Fruit fly (Drosophila melanogaster) whole organism, embryonic: ENCODE measurements around the gene Sse.

Experiments used
- CG10543 ChIP-seq: fragments of 200-800 bp; sonication (Bioruptor generic); optimal IDR thresholded peaks from 3 replicates; lab custom pipeline; 2017; ENCODE audit warnings: missing biosample characterization, mild to moderate bottlenecking, missing genetic modification characterization, moderate library complexity
- CG10565 ChIP-seq: fragments of 200-800 bp; sonication (Bioruptor generic); optimal IDR thresholded peaks from 3 replicates; lab custom pipeline; 2016; ENCODE audit warnings: missing biosample characterization, mild to moderate bottlenecking, missing genetic modification characterization
- CG11723 ChIP-seq: fragments of 200-800 bp; sonication (Bioruptor generic); optimal IDR thresholded peaks from 2 replicates; lab custom pipeline; 2017; ENCODE audit warnings: missing biosample characterization, mild to moderate bottlenecking, missing genetic modification characterization
- CG14710 ChIP-seq: fragments of 200-800 bp; sonication (Bioruptor generic); optimal IDR thresholded peaks from 3 replicates; lab custom pipeline; 2019; ENCODE audit warnings: missing biosample characterization, mild to moderate bottlenecking, missing genetic modification characterization, moderate library complexity
- CG14860 ChIP-seq: fragments of 200-800 bp; sonication (Bioruptor generic); IDR thresholded peaks from 3 replicates; pipeline ENCODE4 v1.3.6; 2022; ENCODE audit warnings: missing biosample characterization, missing genetic modification characterization; ENCODE audit not compliant: partially characterized antibody
- CG17186 ChIP-seq: fragments of 200-800 bp; sonication (Bioruptor generic); optimal IDR thresholded peaks from 3 replicates; lab custom pipeline; 2017; ENCODE audit warnings: missing biosample characterization, missing genetic modification reagents, missing genetic modification characterization
- CG18599 ChIP-seq: fragments of 200-800 bp; sonication (Bioruptor generic); optimal IDR thresholded peaks from 3 replicates; lab custom pipeline; 2017; ENCODE audit warnings: missing biosample characterization, missing genetic modification characterization, mild to moderate bottlenecking, moderate library complexity, missing genetic modification reagents
- CG2678 ChIP-seq: fragments of 200-800 bp; sonication (Bioruptor generic); optimal IDR thresholded peaks from 3 replicates; lab custom pipeline; 2019; ENCODE audit warnings: missing biosample characterization, mild to moderate bottlenecking, missing genetic modification characterization, moderate library complexity
- CG2712 ChIP-seq: fragments of 200-800 bp; optimal IDR thresholded peaks from 3 replicates; lab custom pipeline; 2019; ENCODE audit warnings: missing biosample characterization, mild to moderate bottlenecking, missing genetic modification characterization, moderate library complexity
- CG31365 ChIP-seq: fragments of 200-800 bp; sonication (Bioruptor generic); optimal IDR thresholded peaks from 2 replicates; lab custom pipeline; 2018; ENCODE audit warnings: missing biosample characterization, mild to moderate bottlenecking, missing genetic modification characterization
- CG31441 ChIP-seq: fragments of 200-800 bp; sonication (Bioruptor generic); IDR thresholded peaks from 2 replicates; pipeline ENCODE4 v1.3.6; 2022; ENCODE audit warnings: missing biosample characterization, missing genetic modification characterization
- CG3838 ChIP-seq: fragments of 200-800 bp; sonication (Bioruptor generic); optimal IDR thresholded peaks from 3 replicates; lab custom pipeline; 2016; ENCODE audit warnings: missing biosample characterization, missing genetic modification characterization
- CG7372 ChIP-seq: fragments of 200-800 bp; sonication (Bioruptor generic); IDR thresholded peaks from 2 replicates; pipeline ENCODE4 v1.3.6; 2022; ENCODE audit warnings: missing biosample characterization, missing genetic modification characterization
- Camta ChIP-seq: fragments of 200-800 bp; sonication (Bioruptor generic); optimal IDR thresholded peaks from 2 replicates; lab custom pipeline; 2016; ENCODE audit warnings: missing biosample characterization, missing genetic modification characterization
- Drgx ChIP-seq: fragments of 200-800 bp; sonication (Bioruptor generic); IDR thresholded peaks from 2 replicates; pipeline ENCODE4 v1.3.6; 2022; ENCODE audit warnings: missing biosample characterization, missing genetic modification characterization
- ERR ChIP-seq: fragments of 200-800 bp; sonication (Bioruptor generic); optimal IDR thresholded peaks from 2 replicates; lab custom pipeline; 2016; ENCODE audit warnings: missing biosample characterization, missing genetic modification characterization
- Ets65A ChIP-seq: fragments of 200-800 bp; sonication (Bioruptor generic); peaks from one replicate; lab custom pipeline; 2016; ENCODE audit warnings: missing biosample characterization, missing genetic modification characterization
- H15 ChIP-seq: fragments of 200-800 bp; sonication (Bioruptor generic); IDR thresholded peaks from 3 replicates; pipeline ENCODE4 v1.3.6; 2022; ENCODE audit warnings: missing biosample characterization, missing genetic modification characterization
- Taf1 ChIP-seq: fragments of 200-800 bp; sonication (Bioruptor generic); IDR thresholded peaks from 2 replicates; pipeline ENCODE4 v1.3.6; 2022; ENCODE audit warnings: missing biosample characterization, missing genetic modification characterization
- crol ChIP-seq: fragments of 200-800 bp; sonication (Bioruptor generic); IDR thresholded peaks from 2 replicates; pipeline ENCODE4 v1.3.6; 2022; ENCODE audit warnings: missing biosample characterization, missing genetic modification characterization
- dati ChIP-seq: fragments of 200-800 bp; sonication (Bioruptor generic); IDR thresholded peaks from 2 replicates; pipeline ENCODE4 v1.3.6; 2022; ENCODE audit warnings: missing biosample characterization, missing genetic modification characterization
- dpn ChIP-seq, 2 experiments: fragments of 200-800 bp; sonication (Bioruptor generic); optimal IDR thresholded peaks; 3 replicates each; lab custom pipeline; 2016; ENCODE audit warnings: missing biosample characterization in 2 of 2, missing genetic modification characterization in 2 of 2
- esg ChIP-seq: fragments of 200-800 bp; sonication (Bioruptor generic); conservative IDR thresholded peaks from 2 replicates; pipeline ENCODE4 v1.3.6; 2022; ENCODE audit warnings: missing biosample characterization, missing genetic modification characterization
- eyg ChIP-seq: fragments of 200-800 bp; sonication (Bioruptor generic); optimal IDR thresholded peaks from 3 replicates; lab custom pipeline; 2016; ENCODE audit warnings: missing biosample characterization, missing genetic modification characterization
- h ChIP-seq: fragments of >200 bp; optimal IDR thresholded peaks from 2 replicates; lab custom pipeline; 2017
- ind ChIP-seq: fragments of 200-800 bp; sonication (Bioruptor generic); optimal IDR thresholded peaks from 3 replicates; lab custom pipeline; 2016; ENCODE audit warnings: missing biosample characterization, missing genetic modification characterization
- inv ChIP-seq: fragments of 200-800 bp; sonication (Bioruptor generic); IDR thresholded peaks from 2 replicates; pipeline ENCODE4 v1.3.6; 2022; ENCODE audit warnings: missing biosample characterization, missing genetic modification characterization; ENCODE audit not compliant: partially characterized antibody
- klu ChIP-seq: fragments of 200-800 bp; sonication (Bioruptor generic); IDR thresholded peaks from 2 replicates; pipeline ENCODE4 v1.3.6; 2022; ENCODE audit warnings: missing biosample characterization, missing genetic modification characterization
- lab ChIP-seq: fragments of 200-800 bp; sonication (Bioruptor generic); optimal IDR thresholded peaks from 3 replicates; lab custom pipeline; 2017; ENCODE audit warnings: missing biosample characterization, missing genetic modification characterization, mild to moderate bottlenecking, moderate library complexity, missing genetic modification reagents
- slp2 ChIP-seq: fragments of 200-800 bp; sonication (Bioruptor generic); optimal IDR thresholded peaks from 2 replicates; lab custom pipeline; 2016; ENCODE audit warnings: missing biosample characterization, missing genetic modification characterization
- toy ChIP-seq: fragments of 200-800 bp; sonication (Bioruptor generic); IDR thresholded peaks from 2 replicates; pipeline ENCODE4 v1.3.6; 2022; ENCODE audit warnings: missing biosample characterization, missing genetic modification characterization
- usp ChIP-seq: fragments of >200 bp; optimal IDR thresholded peaks from 2 replicates; lab custom pipeline; 2017; ENCODE audit warnings: missing biosample characterization, missing genetic modification characterization
- wdn ChIP-seq: fragments of 200-800 bp; sonication (Bioruptor generic); IDR thresholded peaks from 2 replicates; pipeline ENCODE4 v1.3.6; 2022; ENCODE audit warnings: missing biosample characterization, missing genetic modification characterization
- zfh2 ChIP-seq: fragments of 200-800 bp; sonication (Bioruptor generic); optimal IDR thresholded peaks from 2 replicates; lab custom pipeline; 2016; ENCODE audit warnings: missing biosample characterization, missing genetic modification characterization

Sse gene

dm6 chr3L:5641547-5641946, 20.5 kb downstream of the Sse start:
- TF ChIP-seq h (lab: Kevin White, UChicago): no peak
- TF ChIP-seq crol (GFP tag; lab: Robert Waterston, UW): no peak
- no peak for TF ChIP-seq CG17186 (GFP tag; lab: Kevin White, UChicago)
- no peak for TF ChIP-seq lab (GFP tag; lab: Kevin White, UChicago)
- TF ChIP-seq CG2678 (tag; lab: Kevin White, UChicago): no peak
- TF ChIP-seq zfh2 (GFP tag; lab: Kevin White, UChicago): no peak

dm6 chr3L:5641120-5641519, 20.9 kb downstream of the Sse start:
- TF ChIP-seq Ets65A (GFP tag; lab: Kevin White, UChicago) (peak; percentile 73), CG7372 (GFP tag; lab: Robert Waterston, UW) (peak; percentile 50; the same call in 1 of the 2 replicates), Camta (GFP tag; lab: Kevin White, UChicago) (no peak)

- TF ChIP-seq wdn (GFP tag; lab: Robert Waterston, UW): no peak
- no peak for TF ChIP-seq ind (GFP tag; lab: Kevin White, UChicago)
- TF ChIP-seq Taf1 (GFP tag; lab: Robert Waterston, UW): no peak
- TF ChIP-seq CG11723: no peak
- TF ChIP-seq ERR: no peak
- no peak for TF ChIP-seq toy
- no peak for TF ChIP-seq CG31441 (GFP tag; lab: Robert Waterston, UW)
- TF ChIP-seq CG2712 (tag; lab: Kevin White, UChicago): no peak
- TF ChIP-seq CG10543 (GFP tag; lab: Kevin White, UChicago): no peak
- TF ChIP-seq esg: no peak
- TF ChIP-seq slp2 (GFP tag; lab: Kevin White, UChicago): no peak
These were observed 21.4 kb downstream of the Sse start for dm6 chr3L:5640689-5641088.

dm6 chr3L:5639474-5639873, 22.6 kb downstream of the Sse start:
- TF ChIP-seq H15 (GFP tag; lab: Robert Waterston, UW): 0 out of 3 replicates have a peak, but pooled peaks have one; percentile 26
- TF ChIP-seq Ets65A (GFP tag; lab: Kevin White, UChicago): peak; percentile 52
- TF ChIP-seq CG14860 (GFP tag; lab: Robert Waterston, UW): 0 out of 3 replicates have a peak, but pooled peaks have one; percentile 10
- TF ChIP-seq klu (GFP tag; lab: Robert Waterston, UW): no peak
- TF ChIP-seq, all 482 proteins: peak for 3

- no peak for TF ChIP-seq CG14710
- TF ChIP-seq inv (GFP tag; lab: Robert Waterston, UW): no peak
- no peak for TF ChIP-seq CG10565
- TF ChIP-seq usp (GFP tag; lab: Kevin White, UChicago): no peak
- TF ChIP-seq CG3838 (GFP tag; lab: Kevin White, UChicago): no peak
- TF ChIP-seq dati (GFP tag; lab: Robert Waterston, UW): no peak
- TF ChIP-seq eyg: no peak
- TF ChIP-seq, all 482 proteins: peak for 0
These were observed 23.5 kb downstream of the Sse start for dm6 chr3L:5638542-5639045.

dm6 chr3L:5637477-5637876, 24.6 kb downstream of the Sse start:
- TF ChIP-seq H15 (GFP tag; lab: Robert Waterston, UW) (no peak), klu (GFP tag; lab: Robert Waterston, UW) (no peak), CG18599 (GFP tag; lab: Kevin White, UChicago) (peak; percentile 21), dpn (GFP tag; optimal IDR thresholded peaks at IDR 0.05; lab: Kevin White, UChicago) (no peak), CG31365 (no peak), Drgx (GFP tag; lab: Robert Waterston, UW) (0 out of 2 replicates have a peak, but pooled peaks have one; percentile 30)
